Fruit fly (Drosophila melanogaster): ENCODE data around the gene Rfk.

dm6 chr3R:7944699-7945349 lies 31.7 kb upstream of the Rfk start:
- TF ChIP-seq HLH106 (tag; optimal IDR thresholded peaks at IDR 0.05) (no peak), Jra (GFP tag; optimal IDR thresholded peaks at IDR 0.05) (no peak), usp (GFP tag; optimal IDR thresholded peaks at IDR 0.05) (no peak), psq (GFP tag; optimal IDR thresholded peaks at IDR 0.05) (no peak), dl (GFP tag; optimal IDR thresholded peaks at IDR 0.05; ENCODE audit: insufficient read depth in 1 of 2, partially characterized antibody in 2 of 2) (no peak), jim (GFP tag; optimal IDR thresholded peaks at IDR 0.05) (no peak), h (GFP tag; optimal IDR thresholded peaks at IDR 0.05) (no peak), fru (GFP tag; optimal IDR thresholded peaks at IDR 0.05) (peak; percentile 11), CrebA (GFP tag; optimal IDR thresholded peaks at IDR 0.05; ENCODE audit: borderline replicate concordance) (no peak)

All from whole organism, wandering third instar larva.